Worm (Caenorhabditis elegans): ENCODE measurements around the gene C03C10.7.
A peak's percentile ranks its signal among the peaks of the same experiment; 100 is the strongest.

C03C10.7 gene

DNA sequence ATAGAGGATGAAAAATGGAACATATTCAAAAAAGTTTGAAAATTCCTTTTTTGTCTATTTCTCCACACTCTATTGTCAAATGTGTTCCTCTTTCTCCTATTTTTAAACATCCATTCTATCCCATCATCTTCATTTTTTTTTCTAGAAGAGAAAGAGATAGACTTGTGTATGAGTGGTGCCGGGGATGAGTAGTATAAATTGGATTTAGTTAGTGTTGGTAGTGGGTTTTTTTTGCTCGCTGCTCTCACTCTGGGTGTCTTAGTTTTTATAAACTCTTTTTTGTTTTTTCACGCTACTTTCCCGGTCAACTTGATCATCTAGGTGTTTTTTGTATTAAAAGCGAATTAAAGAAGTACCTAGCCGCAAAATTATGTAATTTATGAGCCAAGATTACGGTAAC is 11.4 kb downstream of the C03C10.7 start:
- TF ChIP-seq ces-1 (GFP tag; optimal IDR thresholded peaks at IDR 0.05): peak; percentile 72
- TF ChIP-seq mab-5 (tag; optimal IDR thresholded peaks at IDR 0.05): no peak
- TF ChIP-seq snpc-4 (tag; optimal IDR thresholded peaks at IDR 0.05): no peak
- no peak for TF ChIP-seq unc-39 (tag; optimal IDR thresholded peaks at IDR 0.05)

DNA sequence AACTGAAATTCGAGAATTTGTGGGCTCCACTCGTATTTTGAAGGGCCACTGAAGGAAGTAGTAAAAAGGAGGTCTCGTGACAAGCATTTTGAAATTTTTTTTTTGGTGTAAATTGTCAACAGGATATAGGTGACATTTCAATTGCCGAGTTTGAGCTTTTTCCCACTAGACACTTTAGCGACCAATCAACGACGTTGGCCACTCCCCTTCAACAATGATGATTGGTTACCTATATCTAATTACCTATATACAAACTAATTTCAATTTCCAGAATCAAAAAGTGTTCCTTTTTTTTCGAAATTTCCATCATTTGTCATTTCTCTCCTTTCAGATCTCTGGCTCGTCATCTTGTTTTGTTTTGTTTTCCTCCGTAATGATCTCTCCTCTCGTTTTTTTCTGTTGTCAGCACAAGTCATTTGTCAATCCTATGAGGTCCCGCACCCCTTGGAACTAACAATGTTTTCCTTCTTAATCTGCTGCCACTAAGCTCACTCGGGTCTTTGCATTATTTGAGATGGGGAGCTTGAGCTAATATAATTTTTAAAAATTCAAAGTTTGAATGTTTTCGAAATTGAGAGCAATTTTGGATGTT is 12.2 kb downstream of the C03C10.7 start:
- TF ChIP-seq unc-120 (tag; optimal IDR thresholded peaks at IDR 0.05; ENCODE audit: poor library complexity, severe bottlenecking) (no peak), nhr-237 (tag; optimal IDR thresholded peaks at IDR 0.05) (no peak), mep-1 (tag; optimal IDR thresholded peaks at IDR 0.05) (no peak), ztf-11 (tag; optimal IDR thresholded peaks at IDR 0.05) (no peak), sptf-1 (tag; optimal IDR thresholded peaks at IDR 0.05) (no peak), mls-2 (tag; optimal IDR thresholded peaks at IDR 0.05) (no peak), unc-39 (tag; optimal IDR thresholded peaks at IDR 0.05) (no peak), nhr-28 (tag; optimal IDR thresholded peaks at IDR 0.05) (no peak), lin-32 (GFP tag; optimal IDR thresholded peaks at IDR 0.05) (no peak), sem-2 (GFP tag; optimal IDR thresholded peaks at IDR 0.05) (no peak), drap-1 (GFP tag; optimal IDR thresholded peaks at IDR 0.05) (no peak), ham-2 (GFP tag; optimal IDR thresholded peaks at IDR 0.05) (no peak), nhr-12 (tag; optimal IDR thresholded peaks at IDR 0.05) (no peak), M03D4.4 (tag; optimal IDR thresholded peaks at IDR 0.05) (no peak), ceh-39 (tag; optimal IDR thresholded peaks at IDR 0.05) (no peak), elt-1 (tag; optimal IDR thresholded peaks at IDR 0.05; ENCODE audit: borderline replicate concordance, insufficient read depth) (no peak), ceh-43 (GFP tag; optimal IDR thresholded peaks at IDR 0.05) (no peak), snpc-4 (tag; optimal IDR thresholded peaks at IDR 0.05) (no peak)

DNA sequence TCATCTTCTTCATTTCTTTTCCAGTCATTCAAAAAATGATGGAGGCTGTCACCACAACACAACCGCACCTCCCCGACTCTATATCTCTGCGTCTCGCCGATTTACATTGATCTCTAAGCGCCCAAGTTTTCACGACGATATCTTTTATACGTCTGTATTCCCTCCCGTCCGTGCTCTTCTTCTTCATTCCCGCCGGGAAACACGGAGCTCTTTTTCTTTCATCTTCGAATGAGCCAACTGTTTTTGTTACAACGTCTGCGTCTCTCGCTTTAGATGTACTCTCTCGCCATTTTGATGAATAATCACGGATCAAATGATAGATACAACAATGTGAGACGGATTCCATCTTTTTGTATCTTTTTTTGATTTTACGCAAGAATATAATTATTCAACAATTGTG is 17.7 kb downstream of the C03C10.7 start:
- TF ChIP-seq unc-62 (GFP tag; optimal IDR thresholded peaks at IDR 0.05): peak; percentile 67
- TF ChIP-seq elt-1 (tag; optimal IDR thresholded peaks at IDR 0.05; ENCODE audit: borderline replicate concordance, insufficient read depth): no peak
- TF ChIP-seq unc-120 (tag; optimal IDR thresholded peaks at IDR 0.05; ENCODE audit: poor library complexity, severe bottlenecking): peak; percentile 62
- TF ChIP-seq mls-2 (tag; optimal IDR thresholded peaks at IDR 0.05): no peak
- TF ChIP-seq ztf-11 (tag; optimal IDR thresholded peaks at IDR 0.05): no peak
- TF ChIP-seq elt-3 (tag; optimal IDR thresholded peaks at IDR 0.05): no peak
- TF ChIP-seq pha-4 (tag; optimal IDR thresholded peaks at IDR 0.05): no peak
- TF ChIP-seq hlh-1 (tag; optimal IDR thresholded peaks at IDR 0.05): peak; percentile 96
- TF ChIP-seq nhr-28 (tag; optimal IDR thresholded peaks at IDR 0.05): no peak
- no peak for TF ChIP-seq ceh-83 (GFP tag; optimal IDR thresholded peaks at IDR 0.05)

DNA sequence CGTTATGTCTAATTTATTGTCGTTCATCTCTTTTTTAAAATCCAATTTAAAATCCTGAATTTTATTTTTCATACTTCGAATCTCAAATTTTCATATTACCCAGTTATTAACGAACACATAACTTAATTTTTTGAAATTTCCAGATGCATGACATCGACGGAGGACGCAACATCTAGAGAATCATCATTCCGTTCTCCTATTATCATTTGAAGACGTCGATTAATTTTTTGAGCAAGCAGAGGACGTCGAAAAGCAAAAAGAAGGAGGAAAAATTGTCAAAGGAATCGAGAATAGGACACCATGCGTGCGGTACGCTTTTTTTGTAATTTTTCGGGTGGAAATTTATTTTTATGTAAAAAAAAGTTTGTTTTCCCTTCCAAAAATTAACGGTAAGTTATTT is 19.2 kb downstream of the C03C10.7 start, which contains the start of gene unc-103:
Gene unc-103, plus strand, starts transcription at position 301 of the 400 bp plus-strand sequence.
- TF ChIP-seq lin-32 (GFP tag; optimal IDR thresholded peaks at IDR 0.05): no peak
- no peak for TF ChIP-seq flh-1 (GFP tag; optimal IDR thresholded peaks at IDR 0.05)
- no peak for TF ChIP-seq elt-1 (tag; optimal IDR thresholded peaks at IDR 0.05; ENCODE audit: borderline replicate concordance, insufficient read depth)
- no peak for TF ChIP-seq drap-1 (GFP tag; optimal IDR thresholded peaks at IDR 0.05)
- TF ChIP-seq pha-4 (tag; optimal IDR thresholded peaks at IDR 0.05): no peak
- no peak for TF ChIP-seq ceh-43 (GFP tag; optimal IDR thresholded peaks at IDR 0.05)
- no peak for TF ChIP-seq nhr-2 (tag; optimal IDR thresholded peaks at IDR 0.05)
- TF ChIP-seq unc-120 (tag; optimal IDR thresholded peaks at IDR 0.05; ENCODE audit: poor library complexity, severe bottlenecking): no peak
- TF ChIP-seq blmp-1 (tag; optimal IDR thresholded peaks at IDR 0.05): no peak
- no peak for TF ChIP-seq ces-1 (GFP tag; optimal IDR thresholded peaks at IDR 0.05)
- no peak for TF ChIP-seq nhr-28 (tag; optimal IDR thresholded peaks at IDR 0.05)
- TF ChIP-seq bed-3 (GFP tag; optimal IDR thresholded peaks at IDR 0.05): no peak
- TF ChIP-seq zip-8 (tag; optimal IDR thresholded peaks at IDR 0.05): no peak
- TF ChIP-seq tbx-8 (GFP tag; optimal IDR thresholded peaks at IDR 0.05): no peak
- no peak for TF ChIP-seq sptf-1 (tag; optimal IDR thresholded peaks at IDR 0.05)
- no peak for TF ChIP-seq nhr-12 (tag; optimal IDR thresholded peaks at IDR 0.05)
- TF ChIP-seq ham-2 (GFP tag; optimal IDR thresholded peaks at IDR 0.05): no peak
- no peak for TF ChIP-seq unc-62 (GFP tag; optimal IDR thresholded peaks at IDR 0.05)
- no peak for TF ChIP-seq nhr-76 (tag; optimal IDR thresholded peaks at IDR 0.05)
